Worm (Caenorhabditis elegans): ENCODE data around the gene best-3.

ce11 chrII:586-985 lies 12.2 kb upstream of the best-3 start:
- TF ChIP-seq egl-27 (tag; optimal IDR thresholded peaks at IDR 0.05) (no peak), ceh-16 (tag; optimal IDR thresholded peaks at IDR 0.05) (no peak), ama-1 (optimal IDR thresholded peaks at IDR 0.05) (no peak), snpc-4 (tag; optimal IDR thresholded peaks at IDR 0.05) (no peak), ztf-4 (tag; optimal IDR thresholded peaks at IDR 0.05) (no peak), pha-4 (tag; optimal IDR thresholded peaks at IDR 0.05) (no peak), nfya-1 (tag; optimal IDR thresholded peaks at IDR 0.05; ENCODE audit: insufficient read depth) (no peak), daf-12 (tag; optimal IDR thresholded peaks at IDR 0.05) (no peak), ceh-82 (tag; optimal IDR thresholded peaks at IDR 0.05) (no peak), lin-15B (tag; optimal IDR thresholded peaks at IDR 0.05) (no peak), aly-2 (tag; optimal IDR thresholded peaks at IDR 0.05) (no peak), nhr-23 (tag; optimal IDR thresholded peaks at IDR 0.05) (no peak), nhr-12 (tag; optimal IDR thresholded peaks at IDR 0.05) (no peak), tbx-2 (tag; optimal IDR thresholded peaks at IDR 0.05) (no peak)
